Worm (Caenorhabditis elegans) whole organism, L1 larva: ENCODE results near the gene str-48.

Source experiments
- C04F5.9 ChIP-seq: sonication (generic microtip); optimal IDR thresholded peaks from 2 replicates; lab custom pipeline; 2016; ENCODE audit warnings: missing genetic modification characterization, missing compliant biosample characterization
- C34B4.2 ChIP-seq: sonication (generic microtip); optimal IDR thresholded peaks from 2 replicates; lab custom pipeline; 2017; ENCODE audit warnings: mild to moderate bottlenecking, missing genetic modification characterization, missing compliant biosample characterization
- Y116A8C.19 ChIP-seq: sonication (generic microtip); optimal IDR thresholded peaks from 2 replicates; lab custom pipeline; 2016; ENCODE audit warnings: missing compliant biosample characterization, missing genetic modification characterization, borderline replicate concordance
- alr-1 ChIP-seq: fragments of 200-800 bp; sonication (Bioruptor generic); optimal IDR thresholded peaks from 2 replicates; lab custom pipeline; 2018; ENCODE audit warnings: borderline replicate concordance, mild to moderate bottlenecking, missing genetic modification characterization, missing compliant biosample characterization
- ceh-63 ChIP-seq: fragments of 200-800 bp; sonication (Bioruptor generic); optimal IDR thresholded peaks from 2 replicates; lab custom pipeline; 2018; ENCODE audit warnings: mild to moderate bottlenecking, missing genetic modification characterization, missing compliant biosample characterization
- ceh-8 ChIP-seq: fragments of 200-800 bp; sonication (Bioruptor generic); optimal IDR thresholded peaks from 2 replicates; lab custom pipeline; 2018; ENCODE audit warnings: mild to moderate bottlenecking, missing genetic modification characterization, moderate library complexity, missing compliant biosample characterization
- ceh-82 ChIP-seq, 3 experiments: fragments of 150-350 bp in 1 of 3; sonication (generic microtip) in 2 of 3; optimal IDR thresholded peaks; 2 replicates each; lab custom pipeline; 2014 to 2017; ENCODE audit warnings: missing biosample characterization in 3 of 3, missing genetic modification characterization in 3 of 3
- ceh-88 ChIP-seq: fragments of 200-800 bp; sonication (Bioruptor generic); IDR thresholded peaks from 2 replicates; pipeline ENCODE4 v1.3.6; 2022; ENCODE audit warnings: missing genetic modification characterization, missing compliant biosample characterization
- ces-1 ChIP-seq: fragments of 150-350 bp; optimal IDR thresholded peaks from 2 replicates; lab custom pipeline; 2014; ENCODE audit warnings: missing biosample characterization, missing genetic modification reagents, missing genetic modification characterization
- dpl-1 ChIP-seq, 3 experiments: fragments of 150-350 bp in 2 of 3; sonication (generic microtip) in 1 of 3; optimal IDR thresholded peaks; 2 replicates each; lab custom pipeline; 2014 to 2017; ENCODE audit warnings: missing biosample characterization in 3 of 3, missing genetic modification characterization in 3 of 3, missing genetic modification reagents in 3 of 3
- dsc-1 ChIP-seq: sonication (generic microtip); optimal IDR thresholded peaks from 2 replicates; lab custom pipeline; 2016; ENCODE audit warnings: mild to moderate bottlenecking, missing genetic modification characterization, missing compliant biosample characterization
- efl-1 ChIP-seq, 4 experiments: fragments of 150-350 bp; optimal IDR thresholded peaks in 3 of 4; peaks in 1 of 4; 1 replicate in 1 of 4; 2 replicates in 3 of 4; lab custom pipeline; 2014; ENCODE audit warnings: missing biosample characterization in 2 of 4, missing genetic modification characterization in 2 of 4, missing genetic modification reagents in 2 of 4
- egl-13 ChIP-seq: sonication (generic microtip); optimal IDR thresholded peaks from 2 replicates; lab custom pipeline; 2016; ENCODE audit warnings: missing genotype, missing genetic modification reagents, missing genetic modification characterization, missing compliant biosample characterization
- egl-27 ChIP-seq, 2 experiments: fragments of 150-350 bp in 1 of 2; sonication (generic microtip); optimal IDR thresholded peaks; 3 replicates each; lab custom pipeline; 2017 to 2018; ENCODE audit warnings: missing biosample characterization in 2 of 2, missing genetic modification characterization in 2 of 2, missing genetic modification reagents in 2 of 2
- elt-2 ChIP-seq: sonication (generic microtip); optimal IDR thresholded peaks from 2 replicates; lab custom pipeline; 2016; ENCODE audit warnings: missing genetic modification characterization, mild to moderate bottlenecking, inconsistent platforms, missing compliant biosample characterization, missing genetic modification reagents
- fkh-4 ChIP-seq: sonication (generic microtip); optimal IDR thresholded peaks from 2 replicates; lab custom pipeline; 2016; ENCODE audit warnings: missing compliant biosample characterization, missing genetic modification characterization, borderline replicate concordance
- grh-1 ChIP-seq: fragments of 200-800 bp; sonication (Bioruptor generic); IDR thresholded peaks from 2 replicates; pipeline ENCODE4 v1.3.6; 2022; ENCODE audit warnings: missing genetic modification reagents, missing genetic modification characterization, missing compliant biosample characterization
- hlh-4 ChIP-seq: sonication (generic microtip); optimal IDR thresholded peaks from 2 replicates; lab custom pipeline; 2016; ENCODE audit warnings: mild to moderate bottlenecking, missing genetic modification characterization, missing compliant biosample characterization
- hpl-2 ChIP-seq: fragments of 150-350 bp; optimal IDR thresholded peaks from 2 replicates; lab custom pipeline; 2014; ENCODE audit warnings: missing biosample characterization, missing genetic modification reagents, missing genetic modification characterization
- irx-1 ChIP-seq: sonication (generic microtip); optimal IDR thresholded peaks from 2 replicates; lab custom pipeline; 2016; ENCODE audit warnings: missing genetic modification characterization, missing compliant biosample characterization
- jun-1 ChIP-seq: fragments of 150-350 bp; optimal IDR thresholded peaks from 2 replicates; lab custom pipeline; 2014; ENCODE audit warnings: missing biosample characterization, missing genetic modification reagents, missing genetic modification characterization
- lin-13 ChIP-seq: fragments of 150-350 bp; optimal IDR thresholded peaks from 2 replicates; lab custom pipeline; 2014; ENCODE audit warnings: missing biosample characterization, missing genetic modification reagents, missing genetic modification characterization
- lin-14 ChIP-seq: fragments of 200-800 bp; sonication (Bioruptor generic); optimal IDR thresholded peaks from 2 replicates; lab custom pipeline; 2018; ENCODE audit warnings: mild to moderate bottlenecking, missing genetic modification characterization, moderate library complexity, missing compliant biosample characterization
- lin-15B ChIP-seq: fragments of 150-350 bp; sonication (generic microtip); optimal IDR thresholded peaks from 3 replicates; lab custom pipeline; 2014; ENCODE audit warnings: missing biosample characterization, missing genetic modification characterization
- lin-39 ChIP-seq: fragments of 150-350 bp; optimal IDR thresholded peaks from 2 replicates; lab custom pipeline; 2014; ENCODE audit warnings: missing biosample characterization, missing genetic modification reagents, missing genetic modification characterization
- lsy-2 ChIP-seq, 2 experiments: fragments of 150-350 bp; optimal IDR thresholded peaks; 2 replicates each; lab custom pipeline; 2014; ENCODE audit warnings: missing biosample characterization in 2 of 2, missing genetic modification characterization in 2 of 2
- mab-9 ChIP-seq: fragments of 200-800 bp; sonication (Bioruptor generic); IDR thresholded peaks from 2 replicates; pipeline ENCODE4 v1.3.6; 2022; ENCODE audit warnings: missing genetic modification reagents, missing genetic modification characterization, missing compliant biosample characterization
- mdl-1 ChIP-seq, 2 experiments: fragments of 150-350 bp; optimal IDR thresholded peaks; 2 replicates each; lab custom pipeline; 2014 to 2017; ENCODE audit warnings: missing biosample characterization in 2 of 2, missing genetic modification characterization in 2 of 2, inconsistent platforms in 1 of 2
- nhr-11 ChIP-seq: fragments of 150-350 bp; optimal IDR thresholded peaks from 2 replicates; lab custom pipeline; 2014; ENCODE audit warnings: missing biosample characterization, missing genetic modification characterization
- nhr-12 ChIP-seq: sonication (generic microtip); optimal IDR thresholded peaks from 2 replicates; lab custom pipeline; 2017; ENCODE audit warnings: missing biosample characterization, missing genetic modification characterization
- nhr-19 ChIP-seq: fragments of 200-800 bp; sonication (Bioruptor generic); conservative IDR thresholded peaks from 2 replicates; pipeline ENCODE4 v1.3.6; 2022; ENCODE audit warnings: missing genetic modification characterization, missing compliant biosample characterization
- nhr-20 ChIP-seq: sonication (generic microtip); optimal IDR thresholded peaks from 2 replicates; lab custom pipeline; 2016; ENCODE audit warnings: mild to moderate bottlenecking, missing genetic modification characterization, missing compliant biosample characterization
- nhr-237 ChIP-seq: fragments of 150-350 bp; optimal IDR thresholded peaks from 2 replicates; lab custom pipeline; 2014; ENCODE audit warnings: missing biosample characterization, missing genetic modification characterization
- nhr-28 ChIP-seq: fragments of 150-350 bp; optimal IDR thresholded peaks from 2 replicates; lab custom pipeline; 2014; ENCODE audit warnings: missing biosample characterization, missing genetic modification characterization
- nhr-71 ChIP-seq: sonication (generic microtip); optimal IDR thresholded peaks from 2 replicates; lab custom pipeline; 2016; ENCODE audit warnings: mild to moderate bottlenecking, missing genetic modification characterization, moderate library complexity, missing compliant biosample characterization
- nhr-76 ChIP-seq: sonication (generic microtip); optimal IDR thresholded peaks from 2 replicates; lab custom pipeline; 2017; ENCODE audit warnings: missing biosample characterization, missing genetic modification characterization
- nhr-77 ChIP-seq: fragments of 150-350 bp; optimal IDR thresholded peaks from 2 replicates; lab custom pipeline; 2014; ENCODE audit warnings: missing biosample characterization, missing genetic modification characterization
- nhr-85 ChIP-seq: sonication (generic microtip); peaks from one replicate; lab custom pipeline; 2016; ENCODE audit warnings: missing genetic modification characterization, inconsistent platforms, missing compliant biosample characterization
- pag-3 ChIP-seq: sonication (generic microtip); optimal IDR thresholded peaks from 2 replicates; lab custom pipeline; 2017; ENCODE audit warnings: missing genetic modification characterization, mild to moderate bottlenecking, missing compliant biosample characterization, antibody characterized with exemption, borderline replicate concordance; ENCODE audit not compliant: insufficient read depth
- pqm-1 ChIP-seq: sonication (generic microtip); optimal IDR thresholded peaks from 3 replicates; lab custom pipeline; 2017; ENCODE audit warnings: missing biosample characterization, missing genetic modification characterization
- rnt-1 ChIP-seq: sonication (generic microtip); optimal IDR thresholded peaks from 2 replicates; lab custom pipeline; 2016; ENCODE audit warnings: mild to moderate bottlenecking, missing genetic modification characterization, moderate library complexity, missing compliant biosample characterization
- snpc-4 ChIP-seq: fragments of 150-350 bp; optimal IDR thresholded peaks from 2 replicates; lab custom pipeline; 2014; ENCODE audit warnings: missing biosample characterization, missing genetic modification characterization
- snu-23 ChIP-seq: sonication (generic microtip); optimal IDR thresholded peaks from 2 replicates; lab custom pipeline; 2016; ENCODE audit warnings: missing genetic modification characterization, missing compliant biosample characterization
- sox-4 ChIP-seq: sonication (generic microtip); optimal IDR thresholded peaks from 2 replicates; lab custom pipeline; 2016; ENCODE audit warnings: missing genetic modification characterization, missing compliant biosample characterization
- sptf-1 ChIP-seq: fragments of 150-350 bp; optimal IDR thresholded peaks from 2 replicates; lab custom pipeline; 2014; ENCODE audit warnings: missing biosample characterization, missing genetic modification characterization
- sup-37 ChIP-seq: fragments of 200-800 bp; sonication (Bioruptor generic); optimal IDR thresholded peaks from 2 replicates; lab custom pipeline; 2018; ENCODE audit warnings: mild to moderate bottlenecking, missing genetic modification characterization, missing compliant biosample characterization
- tbx-2 ChIP-seq: sonication (generic microtip); optimal IDR thresholded peaks from 2 replicates; lab custom pipeline; 2016; ENCODE audit warnings: missing genetic modification characterization, missing compliant biosample characterization
- unc-62 ChIP-seq: fragments of 150-350 bp; optimal IDR thresholded peaks from 2 replicates; lab custom pipeline; 2014; ENCODE audit warnings: missing biosample characterization, missing genetic modification reagents, missing genetic modification characterization
- unc-86 ChIP-seq: sonication (generic microtip); optimal IDR thresholded peaks from 2 replicates; lab custom pipeline; 2016; ENCODE audit warnings: missing genetic modification characterization, missing compliant biosample characterization
- xbp-1 ChIP-seq: sonication (generic microtip); optimal IDR thresholded peaks from 2 replicates; lab custom pipeline; 2016; ENCODE audit warnings: missing genetic modification characterization, missing compliant biosample characterization
- zag-1 ChIP-seq: fragments of 150-350 bp; optimal IDR thresholded peaks from 2 replicates; lab custom pipeline; 2014; ENCODE audit warnings: missing biosample characterization, missing genetic modification characterization
- ztf-4 ChIP-seq: fragments of 150-350 bp; optimal IDR thresholded peaks from 2 replicates; lab custom pipeline; 2014; ENCODE audit warnings: missing biosample characterization, missing genetic modification characterization

str-48 gene

ce11 chrIV:7084632-7085160, 37.1 kb upstream of the str-48 start, which contains the start of gene rps-4:
Gene rps-4 (minus strand): TSS chrIV:7084682.
- TF ChIP-seq ceh-82 (tag; optimal IDR thresholded peaks at IDR 0.05; lab: Kevin White, UChicago) (peak; percentile 74 to 95 (median 74)), egl-13 (tag; lab: Kevin White, UChicago) (peak; percentile 82), nhr-71 (tag; lab: Kevin White, UChicago) (peak; percentile 95), dsc-1 (tag; lab: Kevin White, UChicago) (peak; percentile 80), lin-15B (tag; lab: Kevin White, UChicago) (peak; percentile 98), tbx-2 (tag; lab: Kevin White, UChicago) (peak; percentile 92), sptf-1 (tag; lab: Kevin White, UChicago) (no peak), dpl-1 (GFP tag; optimal IDR thresholded peaks at IDR 0.05; lab: Kevin White, UChicago) (peak; percentile 82 to 87 (median 83)), elt-2 (tag; lab: Kevin White, UChicago) (peak; percentile 75), nhr-12 (tag; lab: Kevin White, UChicago) (no peak), hlh-4 (tag; lab: Kevin White, UChicago) (no peak), nhr-20 (peak; percentile 93), nhr-237 (tag; lab: Kevin White, UChicago) (peak; percentile 71), nhr-85 (tag; lab: Kevin White, UChicago) (peak; percentile 90), alr-1 (no peak), snpc-4 (tag; lab: Kevin White, UChicago) (peak; percentile 81), egl-27 (tag; optimal IDR thresholded peaks at IDR 0.05; lab: Kevin White, UChicago) (no peak), pag-3 (tag; lab: Kevin White, UChicago) (no peak), lin-13 (GFP tag; lab: Kevin White, UChicago) (peak; percentile 86), grh-1 (GFP tag; lab: Robert Waterston, UW) (peak; percentile 80), fkh-4 (tag; lab: Kevin White, UChicago) (peak; percentile 26), snu-23 (GFP tag; lab: Kevin White, UChicago) (peak; percentile 95), lin-14 (GFP tag; lab: Kevin White, UChicago) (peak; percentile 96), rnt-1 (peak; percentile 94), ces-1 (GFP tag; lab: Kevin White, UChicago) (no peak), mdl-1 (tag; optimal IDR thresholded peaks at IDR 0.05; lab: Kevin White, UChicago) (peak in 1 of 2 experiments; percentile 73), pqm-1 (tag; lab: Kevin White, UChicago) (no peak), Y116A8C.19 (tag; lab: Kevin White, UChicago) (no peak), C34B4.2 (tag; lab: Kevin White, UChicago) (no peak), xbp-1 (peak; percentile 92), nhr-11 (peak; percentile 65), efl-1 (optimal IDR thresholded peaks at IDR 0.05; lab: Kevin White, UChicago) (peak; percentile 88 to 91), efl-1 (GFP tag; optimal IDR thresholded peaks at IDR 0.05 in 1 of 2; lab: Kevin White, UChicago) (peak; percentile 83 to 97), ceh-88 (GFP tag; lab: Robert Waterston, UW) (peak; percentile 77), lin-39 (tag; lab: Kevin White, UChicago) (peak; percentile 59), sox-4 (tag; lab: Kevin White, UChicago) (peak; percentile 70), jun-1 (tag; lab: Kevin White, UChicago) (peak; percentile 75), irx-1 (tag; lab: Kevin White, UChicago) (peak; percentile 78), ceh-8 (GFP tag; lab: Kevin White, UChicago) (peak; percentile 74), nhr-76 (tag; lab: Kevin White, UChicago) (no peak), hpl-2 (GFP tag; lab: Kevin White, UChicago) (peak; percentile 85), zag-1 (no peak), nhr-28 (tag; lab: Kevin White, UChicago) (no peak), C04F5.9 (tag; lab: Kevin White, UChicago) (peak; percentile 62), ceh-63 (GFP tag; lab: Kevin White, UChicago) (no peak), lsy-2 (tag; optimal IDR thresholded peaks at IDR 0.05; lab: Kevin White, UChicago) (peak; percentile 91 to 95), mab-9 (no peak), unc-62 (GFP tag; lab: Kevin White, UChicago) (no peak), nhr-77 (tag; lab: Kevin White, UChicago) (peak; percentile 86), unc-86 (tag; lab: Kevin White, UChicago) (peak; percentile 83), ztf-4 (tag; lab: Kevin White, UChicago) (peak; percentile 54), nhr-19 (GFP tag; lab: Robert Waterston, UW) (peak; percentile 94), sup-37 (GFP tag; lab: Kevin White, UChicago) (peak; percentile 72)
